Fruit fly (Drosophila melanogaster) whole organism, wandering third instar larva: ENCODE results near the gene corolla.

Experiments used
- Abd-B ChIP-seq: fragments of >200 bp; optimal IDR thresholded peaks from 2 replicates; lab custom pipeline; 2017; ENCODE audit warnings: missing biosample characterization, missing genetic modification characterization
- CG9705 ChIP-seq: fragments of 200-800 bp; sonication (Bioruptor generic); optimal IDR thresholded peaks from 2 replicates; lab custom pipeline; 2018; ENCODE audit warnings: missing biosample characterization, mild to moderate bottlenecking, missing genetic modification characterization
- CrebA ChIP-seq: fragments of 200-800 bp; sonication (Bioruptor generic); optimal IDR thresholded peaks from 2 replicates; lab custom pipeline; 2016; ENCODE audit warnings: missing biosample characterization, mild to moderate bottlenecking, missing genetic modification characterization, borderline replicate concordance
- Dif ChIP-seq: fragments of 200-275, 200-300 bp; sonication (Bioruptor generic); optimal IDR thresholded peaks from 2 replicates; lab custom pipeline; 2018; ENCODE audit warnings: missing biosample characterization, missing genetic modification characterization; ENCODE audit not compliant: partially characterized antibody
- GATAd ChIP-seq: sonication (Bioruptor generic); optimal IDR thresholded peaks from 2 replicates; lab custom pipeline; 2016; ENCODE audit warnings: missing biosample characterization, missing genetic modification characterization
- HLH106 ChIP-seq: fragments of 200-800 bp; optimal IDR thresholded peaks from 3 replicates; lab custom pipeline; 2019; ENCODE audit warnings: missing biosample characterization, mild to moderate bottlenecking, missing genetic modification characterization, moderate library complexity
- Hnf4 ChIP-seq: fragments of 200-800 bp; sonication (Bioruptor generic); optimal IDR thresholded peaks from 2 replicates; lab custom pipeline; 2016; ENCODE audit warnings: missing biosample characterization, mild to moderate bottlenecking, missing genetic modification characterization
- Hr78 ChIP-seq: fragments of >200 bp; optimal IDR thresholded peaks from 2 replicates; lab custom pipeline; 2017; ENCODE audit warnings: missing biosample characterization, missing genetic modification characterization
- Hr83 ChIP-seq: fragments of 200-300 bp; sonication (Bioruptor generic); optimal IDR thresholded peaks from 2 replicates; lab custom pipeline; 2016; ENCODE audit warnings: missing biosample characterization, mild to moderate bottlenecking, missing genetic modification characterization, moderate library complexity; ENCODE audit not compliant: poor library complexity, severe bottlenecking
- Jra ChIP-seq: sonication (Bioruptor generic); optimal IDR thresholded peaks from 2 replicates; lab custom pipeline; 2016; ENCODE audit warnings: missing biosample characterization, missing genetic modification characterization
- Mio ChIP-seq: sonication (Bioruptor generic); optimal IDR thresholded peaks from 2 replicates; lab custom pipeline; 2016; ENCODE audit warnings: missing biosample characterization, missing genetic modification characterization
- Myc ChIP-seq: fragments of >200 bp; optimal IDR thresholded peaks from 2 replicates; lab custom pipeline; 2017
- N ChIP-seq: fragments of >200 bp; optimal IDR thresholded peaks from 2 replicates; lab custom pipeline; 2018; ENCODE audit warnings: missing biosample characterization, missing external identifiers, missing genetic modification characterization
- OdsH ChIP-seq: fragments of 200-800 bp; sonication (Bioruptor generic); optimal IDR thresholded peaks from 2 replicates; lab custom pipeline; 2016; ENCODE audit warnings: missing biosample characterization, mild to moderate bottlenecking, missing genetic modification characterization
- Rel ChIP-seq, 2 experiments: fragments of 200-800 bp; sonication (Bioruptor generic) in 1 of 2; optimal IDR thresholded peaks; 2 replicates in 1 of 2; 3 replicates in 1 of 2; lab custom pipeline; 2016 to 2019; ENCODE audit warnings: mild to moderate bottlenecking in 2 of 2, missing biosample characterization in 2 of 2, missing genetic modification characterization in 2 of 2, moderate library complexity in 1 of 2
- Vsx2 ChIP-seq: fragments of 200-300, 225-300 bp; sonication (Bioruptor generic); optimal IDR thresholded peaks from 2 replicates; lab custom pipeline; 2018; ENCODE audit warnings: missing biosample characterization, missing genetic modification characterization; ENCODE audit not compliant: partially characterized antibody
- brk ChIP-seq: fragments of 200-800 bp; sonication (Bioruptor generic); optimal IDR thresholded peaks from 2 replicates; lab custom pipeline; 2016; ENCODE audit warnings: missing biosample characterization, mild to moderate bottlenecking, missing genetic modification characterization
- dl ChIP-seq, 2 experiments: fragments of 175-275, 200-275 bp in 1 of 2; fragments of 200-275 bp in 1 of 2; sonication (Bioruptor generic); optimal IDR thresholded peaks; lab custom pipeline; 2018; ENCODE audit warnings: mild to moderate bottlenecking in 2 of 2, missing biosample characterization in 2 of 2, missing genetic modification characterization in 2 of 2, moderate library complexity in 2 of 2; ENCODE audit not compliant: partially characterized antibody in 2 of 2, insufficient read depth in 1 of 2
- dmrt93B ChIP-seq: fragments of 200-800 bp; sonication (Bioruptor generic); optimal IDR thresholded peaks from 2 replicates; lab custom pipeline; 2018; ENCODE audit warnings: missing biosample characterization, mild to moderate bottlenecking, missing genetic modification characterization
- dsf ChIP-seq: sonication (Bioruptor generic); optimal IDR thresholded peaks from 2 replicates; lab custom pipeline; 2016; ENCODE audit warnings: missing biosample characterization, missing genetic modification characterization, borderline replicate concordance
- ey ChIP-seq: fragments of 200-800 bp; sonication (Bioruptor generic); optimal IDR thresholded peaks from 2 replicates; lab custom pipeline; 2016; ENCODE audit warnings: missing biosample characterization, missing genetic modification characterization
- foxo ChIP-seq, 2 experiments: fragments of 200-800 bp; sonication (Bioruptor generic); optimal IDR thresholded peaks; 2 replicates in 1 of 2; 3 replicates in 1 of 2; lab custom pipeline; 2016 to 2017; ENCODE audit warnings: missing biosample characterization in 2 of 2, missing genetic modification characterization in 2 of 2
- fru ChIP-seq: fragments of 200-800 bp; sonication (Bioruptor generic); optimal IDR thresholded peaks from 3 replicates; lab custom pipeline; 2016; ENCODE audit warnings: missing biosample characterization, mild to moderate bottlenecking, missing genetic modification characterization
- jim ChIP-seq: fragments of 175-275, 200-325 bp; sonication (Bioruptor generic); optimal IDR thresholded peaks from 2 replicates; lab custom pipeline; 2016; ENCODE audit warnings: missing biosample characterization, mild to moderate bottlenecking, missing genetic modification characterization
- lola ChIP-seq: fragments of >200 bp; optimal IDR thresholded peaks from 2 replicates; lab custom pipeline; 2017; ENCODE audit warnings: missing biosample characterization, missing genetic modification characterization
- pan ChIP-seq: fragments of >200 bp; optimal IDR thresholded peaks from 2 replicates; lab custom pipeline; 2017
- psq ChIP-seq: fragments of 200-800 bp; sonication (Bioruptor generic); optimal IDR thresholded peaks from 3 replicates; lab custom pipeline; 2017; ENCODE audit warnings: missing biosample characterization, mild to moderate bottlenecking, missing genetic modification characterization, moderate library complexity
- rgr ChIP-seq: fragments of 200-800 bp; sonication (Bioruptor generic); optimal IDR thresholded peaks from 3 replicates; lab custom pipeline; 2016; ENCODE audit warnings: missing biosample characterization, mild to moderate bottlenecking, missing genetic modification characterization
- sage ChIP-seq: fragments of 200-800 bp; sonication (Bioruptor generic); optimal IDR thresholded peaks from 2 replicates; lab custom pipeline; 2016; ENCODE audit warnings: missing biosample characterization, mild to moderate bottlenecking, missing genetic modification characterization
- sv ChIP-seq: fragments of 200-800 bp; sonication (Bioruptor generic); optimal IDR thresholded peaks from 3 replicates; lab custom pipeline; 2016; ENCODE audit warnings: missing biosample characterization, missing genetic modification characterization
- tai ChIP-seq: sonication (Bioruptor generic); optimal IDR thresholded peaks from 2 replicates; lab custom pipeline; 2016; ENCODE audit warnings: missing biosample characterization, missing genetic modification characterization

The corolla gene

DNA sequence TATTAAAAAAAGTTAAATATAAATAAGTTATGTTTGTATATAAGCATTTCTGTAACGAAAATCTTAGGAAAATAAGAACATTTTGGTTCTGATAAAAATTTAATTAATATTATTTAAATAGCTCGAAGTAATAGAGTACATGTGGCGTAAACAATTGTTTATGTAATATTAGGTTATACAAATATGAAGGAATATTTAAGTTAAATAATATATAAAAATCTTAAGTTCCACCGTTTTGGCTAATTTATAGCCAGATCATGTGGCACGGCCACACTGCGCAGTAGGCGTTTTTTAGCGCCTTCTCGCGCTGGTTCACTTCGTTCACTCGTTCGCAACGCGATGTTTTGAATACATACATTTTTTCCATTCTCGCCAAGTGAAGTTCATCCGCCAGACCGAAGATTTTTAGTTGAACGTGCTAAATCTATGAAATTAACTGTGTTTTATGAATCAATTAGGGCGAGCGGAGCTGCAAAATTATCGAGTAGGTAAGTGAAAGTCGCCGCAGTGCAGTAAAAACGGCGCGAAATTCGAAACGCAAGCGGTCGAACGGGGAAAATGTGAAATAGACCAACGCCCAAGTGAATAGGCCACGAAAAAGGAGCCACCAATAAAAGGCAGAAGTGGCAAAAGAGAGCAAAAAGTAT lies 25.3 kb upstream of the corolla start, which contains the start of gene beta-Spec:
Gene beta-Spec, plus strand, starts transcription at position 323 of the 647 bp plus-strand sequence.
- TF ChIP-seq GATAd (GFP tag; lab: Kevin White, UChicago) (no peak), CrebA (no peak), Mio (GFP tag; lab: Kevin White, UChicago) (no peak), OdsH (GFP tag; lab: Kevin White, UChicago) (no peak), lola (GFP tag; lab: Kevin White, UChicago) (no peak), Hnf4 (GFP tag; lab: Kevin White, UChicago) (no peak), Hr78 (GFP tag; lab: Kevin White, UChicago) (no peak), sv (GFP tag; lab: Kevin White, UChicago) (no peak), Vsx2 (GFP tag; lab: Kevin White, UChicago) (no peak), ey (GFP tag; lab: Kevin White, UChicago) (no peak), Hr83 (GFP tag; lab: Kevin White, UChicago) (no peak), brk (GFP tag; lab: Kevin White, UChicago) (no peak), psq (GFP tag; lab: Kevin White, UChicago) (peak; percentile 43), HLH106 (tag; lab: Kevin White, UChicago) (peak; percentile 18), fru (GFP tag; lab: Kevin White, UChicago) (no peak), Myc (lab: Kevin White, UChicago) (peak; percentile 78), Jra (GFP tag; lab: Kevin White, UChicago) (no peak), N (GFP tag; lab: Kevin White, UChicago) (no peak), CG9705 (GFP tag; lab: Kevin White, UChicago) (no peak)

DNA sequence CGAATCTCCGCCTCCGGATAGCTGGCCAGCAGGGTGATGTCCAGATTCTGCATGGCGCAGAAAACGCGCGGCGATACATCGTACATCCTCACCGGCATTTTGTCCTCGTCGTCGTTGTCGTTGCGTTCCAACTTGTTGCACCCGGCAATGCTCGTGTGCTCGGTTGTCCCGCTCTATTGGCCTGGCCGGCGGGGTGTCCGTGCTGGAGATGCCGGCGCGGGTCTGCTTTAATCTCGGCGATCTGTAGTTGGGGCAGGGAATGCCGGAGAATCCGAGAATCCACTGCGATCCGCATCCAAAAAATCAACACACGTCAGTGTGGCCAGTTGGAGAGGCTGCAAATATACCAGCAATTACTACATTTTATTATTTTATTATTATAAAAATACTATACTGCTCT lies 24.7 kb upstream of the corolla start, which contains the start of gene IntS2:
Gene IntS2, minus strand, starts transcription at position 318 of the 400 bp plus-strand sequence.
- TF ChIP-seq dmrt93B (GFP tag; lab: Kevin White, UChicago): no peak
- no peak for TF ChIP-seq jim (GFP tag; lab: Kevin White, UChicago)
- TF ChIP-seq N (GFP tag; lab: Kevin White, UChicago): no peak
- TF ChIP-seq foxo (GFP tag; optimal IDR thresholded peaks at IDR 0.05; lab: Kevin White, UChicago): no peak
- no peak for TF ChIP-seq lola (GFP tag; lab: Kevin White, UChicago)
- TF ChIP-seq OdsH (GFP tag; lab: Kevin White, UChicago): no peak
- no peak for TF ChIP-seq Jra (GFP tag; lab: Kevin White, UChicago)
- TF ChIP-seq rgr (GFP tag; lab: Kevin White, UChicago): no peak
- TF ChIP-seq CrebA: no peak
- no peak for TF ChIP-seq HLH106 (tag; lab: Kevin White, UChicago)

DNA sequence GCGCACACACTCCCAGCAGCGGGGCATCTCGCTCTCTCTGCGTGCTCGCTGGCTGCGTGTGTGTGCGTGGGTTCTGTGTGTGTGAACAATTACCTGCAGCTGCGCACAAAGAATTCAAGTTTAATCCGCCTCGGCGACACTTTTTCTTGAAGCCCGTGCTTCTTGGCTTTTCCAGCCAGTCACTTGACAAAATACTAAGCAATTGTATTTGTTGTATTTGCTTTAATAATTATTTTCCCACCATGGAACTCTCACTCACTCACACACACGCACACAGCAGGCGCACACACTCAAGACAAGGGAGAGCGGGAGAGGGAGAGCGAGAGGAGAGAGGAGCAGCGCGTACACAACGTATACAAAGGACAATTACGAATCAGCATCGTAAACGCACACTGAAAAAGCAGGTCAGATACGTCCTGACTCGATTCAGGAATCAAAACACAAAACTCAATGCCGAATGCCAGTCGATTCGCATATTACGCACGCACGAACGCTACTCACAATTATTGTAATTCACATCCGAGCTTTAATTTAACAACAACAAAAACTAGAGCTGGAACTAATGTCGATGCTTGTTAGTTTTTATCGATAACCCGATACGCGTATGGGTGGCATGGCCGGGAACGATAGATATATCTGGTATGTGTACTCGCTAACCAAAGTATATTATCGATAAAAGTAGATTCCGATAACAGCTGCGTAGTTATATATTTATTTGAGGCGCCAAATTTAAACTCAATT lies 20.3 kb upstream of the corolla start, which contains the start of gene RhoGAPp190:
Gene RhoGAPp190, minus strand, starts transcription at position 565 of the 741 bp plus-strand sequence.
- peak; percentile 79 for TF ChIP-seq N (GFP tag; lab: Kevin White, UChicago)
- no peak for TF ChIP-seq CG9705 (GFP tag; lab: Kevin White, UChicago)
- TF ChIP-seq rgr (GFP tag; lab: Kevin White, UChicago): no peak
- TF ChIP-seq Hr78 (GFP tag; lab: Kevin White, UChicago): no peak
- no peak for TF ChIP-seq Rel (GFP tag; optimal IDR thresholded peaks at IDR 0.05; lab: Kevin White, UChicago)
- peak; percentile 77 for TF ChIP-seq Rel (tag; optimal IDR thresholded peaks at IDR 0.05; lab: Kevin White, UChicago)
- TF ChIP-seq Hr83 (GFP tag; lab: Kevin White, UChicago): no peak
- TF ChIP-seq Abd-B (GFP tag; lab: Kevin White, UChicago): peak; percentile 32
- TF ChIP-seq Dif (GFP tag; lab: Kevin White, UChicago): peak; percentile 60

DNA sequence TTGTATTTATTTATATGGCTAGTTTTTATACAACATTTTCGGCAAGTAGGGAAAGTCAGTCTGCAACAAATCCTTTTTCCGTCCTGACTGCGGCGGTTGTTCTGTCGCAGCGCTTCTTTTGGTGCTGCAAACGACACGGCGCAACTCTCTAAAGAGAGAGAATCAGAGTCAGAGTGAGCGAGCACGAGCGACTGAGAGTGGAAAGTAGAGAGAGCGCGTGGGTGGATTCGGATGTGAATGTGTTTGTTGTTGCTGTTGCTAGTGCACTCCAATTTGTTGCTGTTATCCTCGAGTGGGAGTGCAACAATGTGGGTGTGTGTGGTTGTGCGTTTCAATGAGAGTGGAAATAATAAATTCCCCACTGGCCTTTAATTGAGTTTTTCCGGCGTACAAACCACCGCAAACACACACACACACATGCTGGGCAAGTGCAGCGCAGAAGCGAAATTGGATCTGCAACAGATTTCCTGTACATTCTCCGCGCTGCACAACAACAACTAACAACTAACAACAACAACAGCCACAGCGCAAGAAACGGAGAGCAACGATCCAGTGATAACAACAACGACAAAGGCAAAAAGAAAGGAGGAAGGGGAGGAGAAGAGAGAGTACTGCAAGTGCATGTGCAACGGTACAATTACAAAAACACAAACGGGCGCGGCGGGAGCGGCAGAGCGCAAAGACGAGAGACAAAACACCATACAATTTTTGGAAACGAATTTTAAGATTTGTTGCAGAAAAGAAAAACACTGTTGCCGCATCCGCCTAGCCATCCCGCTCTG lies 19.6 kb upstream of the corolla start:
- TF ChIP-seq Jra (GFP tag; lab: Kevin White, UChicago) (no peak), CrebA (no peak), sage (no peak), dl (GFP tag; optimal IDR thresholded peaks at IDR 0.05; lab: Kevin White, UChicago; ENCODE audit: insufficient read depth in 1 of 2, partially characterized antibody in 2 of 2) (peak; percentile 37 to 73), Hnf4 (GFP tag; lab: Kevin White, UChicago) (no peak), pan (lab: Kevin White, UChicago) (no peak), Dif (GFP tag; lab: Kevin White, UChicago) (peak; percentile 71), tai (GFP tag; lab: Kevin White, UChicago) (no peak), dsf (GFP tag; lab: Kevin White, UChicago) (no peak), Hr78 (GFP tag; lab: Kevin White, UChicago) (no peak)
